Fruit fly (Drosophila melanogaster): ENCODE data around the gene CG43251.

CG43251 gene

dm6 chr3L:20784812-20785671 is 26.4 kb downstream of the CG43251 start (continued):
- TF ChIP-seq Hr4 (GFP tag; optimal IDR thresholded peaks at IDR 0.05) = peak; percentile 69
- TF ChIP-seq CG4318 (GFP tag; optimal IDR thresholded peaks at IDR 0.05) = no peak
- TF ChIP-seq Ets21C (GFP tag; optimal IDR thresholded peaks at IDR 0.05) = no peak
- TF ChIP-seq CG1621 (tag; optimal IDR thresholded peaks at IDR 0.05) = no peak
- TF ChIP-seq svp (GFP tag) = peak; percentile 59
- no peak for TF ChIP-seq fd59A (GFP tag; optimal IDR thresholded peaks at IDR 0.05)
- TF ChIP-seq CG9139 (GFP tag; optimal IDR thresholded peaks at IDR 0.05) = no peak
- TF ChIP-seq CG31627 (GFP tag; optimal IDR thresholded peaks at IDR 0.05) = peak; percentile 25
- TF ChIP-seq eg (GFP tag; IDR thresholded peaks at IDR 0.05) = no peak
- peak; percentile 55 for TF ChIP-seq Met (GFP tag; optimal IDR thresholded peaks at IDR 0.05)

- TF ChIP-seq Lpt (GFP tag; optimal IDR thresholded peaks at IDR 0.05) = no peak
- no peak for TF ChIP-seq ss (GFP tag; optimal IDR thresholded peaks at IDR 0.05)
- TF ChIP-seq Eip75B (GFP tag; optimal IDR thresholded peaks at IDR 0.05) = no peak
- TF ChIP-seq Hr4 (GFP tag; optimal IDR thresholded peaks at IDR 0.05) = no peak
- no peak for TF ChIP-seq vri (GFP tag; optimal IDR thresholded peaks at IDR 0.05)
- peak; percentile 40 for TF ChIP-seq Eip78C (GFP tag)
- peak; percentile 67 for TF ChIP-seq fkh (GFP tag; optimal IDR thresholded peaks at IDR 0.05)
- peak; percentile 13 for TF ChIP-seq achi (GFP tag; optimal IDR thresholded peaks at IDR 0.05)
- TF ChIP-seq Sox15 (GFP tag; optimal IDR thresholded peaks at IDR 0.05) = no peak
- peak; percentile 14 for TF ChIP-seq Sox14 (GFP tag; optimal IDR thresholded peaks at IDR 0.05)
- TF ChIP-seq lz (GFP tag; optimal IDR thresholded peaks at IDR 0.05) = peak; percentile 28
- TF ChIP-seq Blimp-1 (GFP tag; optimal IDR thresholded peaks at IDR 0.05) = no peak
- TF ChIP-seq Met (GFP tag; optimal IDR thresholded peaks at IDR 0.05) = no peak
- TF ChIP-seq Sox102F (GFP tag; optimal IDR thresholded peaks at IDR 0.05) = peak; percentile 36
- TF ChIP-seq topi (GFP tag; optimal IDR thresholded peaks at IDR 0.05) = peak; percentile 31
- TF ChIP-seq CG6854 (GFP tag; optimal IDR thresholded peaks at IDR 0.05) = no peak
- peak; percentile 52 for TF ChIP-seq esn (GFP tag; optimal IDR thresholded peaks at IDR 0.05)
- TF ChIP-seq acj6 (GFP tag; optimal IDR thresholded peaks at IDR 0.05) = no peak
- TF ChIP-seq CG11294 (GFP tag; IDR thresholded peaks at IDR 0.05) = no peak
- no peak for TF ChIP-seq cyc (GFP tag; optimal IDR thresholded peaks at IDR 0.05)
- TF ChIP-seq CG10631 (GFP tag; optimal IDR thresholded peaks at IDR 0.05) = no peak
- no peak for TF ChIP-seq CG31627 (GFP tag; optimal IDR thresholded peaks at IDR 0.05)
- no peak for TF ChIP-seq svp (GFP tag)
- no peak for TF ChIP-seq Ets21C (GFP tag; optimal IDR thresholded peaks at IDR 0.05)
- no peak for TF ChIP-seq Gug (GFP tag; IDR thresholded peaks at IDR 0.05)
- no peak for TF ChIP-seq pdm3 (GFP tag; optimal IDR thresholded peaks at IDR 0.05)
- TF ChIP-seq fd59A (GFP tag; optimal IDR thresholded peaks at IDR 0.05) = no peak
- no peak for TF ChIP-seq CG1621 (tag; optimal IDR thresholded peaks at IDR 0.05)
Observed at dm6 chr3L:20785742-20786427, 27.2 kb downstream of the CG43251 start, which contains the start of gene Pcif1. Gene Pcif1 (minus strand): TSS chr3L:20786197.

dm6 chr3L:20787835-20788380 is 29.2 kb downstream of the CG43251 start, which contains the start of gene CG11396:
Gene CG11396 (minus strand): TSS chr3L:20788137.
- peak; percentile 45 for TF ChIP-seq Eip78C (GFP tag)
- peak; percentile 52 for TF ChIP-seq achi (GFP tag; optimal IDR thresholded peaks at IDR 0.05)
- TF ChIP-seq esn (GFP tag; optimal IDR thresholded peaks at IDR 0.05) = peak; percentile 39
- no peak for TF ChIP-seq Met (GFP tag; optimal IDR thresholded peaks at IDR 0.05)
- no peak for TF ChIP-seq eg (GFP tag; IDR thresholded peaks at IDR 0.05)
- no peak for TF ChIP-seq lz (GFP tag; optimal IDR thresholded peaks at IDR 0.05)
- TF ChIP-seq Sox14 (GFP tag; optimal IDR thresholded peaks at IDR 0.05) = peak; percentile 62

dm6 chr3L:20789299-20789698 is 30.6 kb downstream of the CG43251 start:
- TF ChIP-seq fkh (GFP tag; optimal IDR thresholded peaks at IDR 0.05) (no peak), CG6854 (GFP tag; optimal IDR thresholded peaks at IDR 0.05) (no peak), lz (GFP tag; optimal IDR thresholded peaks at IDR 0.05) (no peak), esn (GFP tag; optimal IDR thresholded peaks at IDR 0.05) (no peak), CG6276 (GFP tag; optimal IDR thresholded peaks at IDR 0.05) (no peak), Hr4 (GFP tag; optimal IDR thresholded peaks at IDR 0.05) (no peak), CG10631 (GFP tag; optimal IDR thresholded peaks at IDR 0.05) (no peak), dac (GFP tag; optimal IDR thresholded peaks at IDR 0.05) (no peak)

Measured in whole organism, prepupa.